Fruit fly (Drosophila melanogaster): Measurements from ENCODE around the gene Hibch.

- no peak for TF ChIP-seq Dll (optimal IDR thresholded peaks at IDR 0.05)
- no peak for TF ChIP-seq EcR (GFP tag; optimal IDR thresholded peaks at IDR 0.05)
- TF ChIP-seq usp (GFP tag; optimal IDR thresholded peaks at IDR 0.05): no peak
- no peak for TF ChIP-seq pan (optimal IDR thresholded peaks at IDR 0.05)
- no peak for TF ChIP-seq psq (optimal IDR thresholded peaks at IDR 0.05)
Measured at dm6 chr3R:15375470-15375869, 18.4 kb downstream of the Hibch start.
